Worm (Caenorhabditis elegans): ENCODE data around the gene ooc-5.

DNA sequence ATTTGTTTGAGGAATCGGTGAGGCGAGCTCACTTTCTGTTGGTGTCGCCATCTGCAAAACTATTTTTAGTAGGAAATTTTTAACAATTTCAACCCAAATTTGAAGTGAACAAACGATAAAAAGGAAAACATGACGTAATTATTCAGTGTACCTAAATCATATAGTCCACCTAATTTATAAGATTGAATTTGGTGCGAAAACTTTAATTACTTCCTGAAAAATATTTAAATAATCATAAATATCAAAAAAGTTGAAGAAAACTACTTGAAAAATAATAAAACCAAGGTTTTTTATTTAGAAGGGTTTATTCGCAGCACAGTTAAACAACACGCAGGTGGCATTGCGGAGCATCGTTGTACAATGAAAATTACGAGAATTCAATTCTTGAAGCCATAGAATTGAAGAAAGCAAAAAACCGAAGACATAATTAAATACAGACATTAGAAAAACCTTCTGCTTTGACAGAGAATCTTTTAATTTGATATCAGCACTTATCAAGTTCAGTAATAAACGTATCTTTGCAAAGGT lies 19.4 kb upstream of the ooc-5 start, which contains the start of gene tomm-40:
- no peak for TF ChIP-seq ceh-6 (GFP tag; optimal IDR thresholded peaks at IDR 0.05)
- no peak for TF ChIP-seq ceh-9 (tag; optimal IDR thresholded peaks at IDR 0.05)
- no peak for TF ChIP-seq K09A11.1 (tag; optimal IDR thresholded peaks at IDR 0.05; ENCODE audit: insufficient read depth)
- TF ChIP-seq ama-1 (optimal IDR thresholded peaks at IDR 0.05) = no peak

Measured in whole organism, late embryonic.